Worm (Caenorhabditis elegans): ENCODE results near the gene fcmt-1.
A peak's percentile ranks its signal among the peaks of the same experiment; 100 is the strongest.

fcmt-1 gene

DNA sequence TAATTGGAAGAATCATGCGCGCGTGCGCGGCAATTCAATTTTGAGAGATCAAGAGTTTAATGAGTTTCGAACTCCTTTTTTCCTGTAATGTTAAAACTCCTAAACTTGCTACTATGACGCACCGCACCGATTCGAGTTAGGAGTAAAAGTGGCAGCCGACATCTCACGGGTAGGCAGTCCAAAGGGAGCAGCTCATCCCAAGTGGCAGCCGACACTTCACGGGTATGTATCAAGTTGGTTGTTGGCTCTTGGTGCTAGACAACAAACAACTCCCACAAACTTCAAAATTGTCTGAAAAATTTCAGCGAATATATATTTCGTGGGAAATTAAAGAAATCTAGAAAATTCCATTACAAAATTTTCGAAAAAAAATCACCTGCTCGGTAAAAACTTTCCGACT, 43.8 kb upstream of the fcmt-1 start:
- TF ChIP-seq nhr-12 (tag; optimal IDR thresholded peaks at IDR 0.05) = no peak
- TF ChIP-seq snpc-4 (tag; optimal IDR thresholded peaks at IDR 0.05) = peak; percentile 79
- no peak for TF ChIP-seq lin-13 (GFP tag; optimal IDR thresholded peaks at IDR 0.05)

DNA sequence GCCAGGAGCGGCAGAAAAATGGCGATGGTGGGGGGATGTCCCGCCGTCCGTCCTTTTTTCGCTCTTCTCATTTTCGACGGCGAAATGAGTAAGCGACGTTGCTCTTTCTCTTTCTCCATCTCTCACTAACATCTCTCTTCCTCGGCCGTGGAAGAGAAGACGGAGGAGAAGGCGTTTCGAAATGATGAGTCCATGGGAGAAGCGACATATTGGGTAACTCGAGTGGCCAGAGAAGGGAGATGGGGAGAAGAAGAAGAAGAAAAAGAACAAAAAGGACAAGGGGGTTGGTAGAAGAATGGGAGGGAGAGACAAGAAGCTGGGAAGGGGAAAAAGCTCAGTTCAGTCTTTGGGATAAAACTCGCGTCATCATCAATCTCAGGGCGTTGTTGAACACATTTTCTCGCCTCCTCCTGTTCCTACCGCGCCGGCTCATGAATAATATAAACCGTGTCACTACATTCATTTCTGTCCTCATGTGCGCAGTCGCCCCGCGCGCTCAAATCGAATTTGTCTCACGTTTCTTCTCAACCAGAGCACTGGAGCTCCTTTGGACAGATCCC, 42.3 kb upstream of the fcmt-1 start:
- no peak for TF ChIP-seq nhr-23 (tag; optimal IDR thresholded peaks at IDR 0.05)
- no peak for TF ChIP-seq sma-3 (GFP tag; optimal IDR thresholded peaks at IDR 0.05)
- peak; percentile 32 for TF ChIP-seq Y55F3AM.14 (GFP tag; optimal IDR thresholded peaks at IDR 0.05)
- no peak for TF ChIP-seq ztf-1 (GFP tag; conservative IDR thresholded peaks at IDR 0.05)
- no peak for TF ChIP-seq egl-27 (tag; optimal IDR thresholded peaks at IDR 0.05)
- TF ChIP-seq mab-5 (tag; optimal IDR thresholded peaks at IDR 0.05) = no peak
- TF ChIP-seq mdl-1 (tag; optimal IDR thresholded peaks at IDR 0.05) = peak in 1 of 2 experiments; percentile 5
- TF ChIP-seq R02D3.7 (tag; optimal IDR thresholded peaks at IDR 0.05) = no peak
- no peak for TF ChIP-seq nhr-77 (tag; optimal IDR thresholded peaks at IDR 0.05)
- TF ChIP-seq lin-13 (GFP tag; optimal IDR thresholded peaks at IDR 0.05) = peak; percentile 19
- no peak for TF ChIP-seq nhr-6 (tag; optimal IDR thresholded peaks at IDR 0.05)
- TF ChIP-seq mbf-1 (tag; optimal IDR thresholded peaks at IDR 0.05) = no peak
- TF ChIP-seq ama-1 (optimal IDR thresholded peaks at IDR 0.05) = no peak
- TF ChIP-seq unc-55 (GFP tag; optimal IDR thresholded peaks at IDR 0.05) = peak; percentile 82
- no peak for TF ChIP-seq nhr-11 (tag; optimal IDR thresholded peaks at IDR 0.05)
- no peak for TF ChIP-seq nhr-10 (tag; optimal IDR thresholded peaks at IDR 0.05)
- no peak for TF ChIP-seq lin-39 (tag; optimal IDR thresholded peaks at IDR 0.05)
- no peak for TF ChIP-seq nhr-25 (tag; optimal IDR thresholded peaks at IDR 0.05)
- peak; percentile 15 for TF ChIP-seq fos-1 (tag; optimal IDR thresholded peaks at IDR 0.05)
- no peak for TF ChIP-seq skn-1 (tag; optimal IDR thresholded peaks at IDR 0.05)
- TF ChIP-seq ZK546.5 (tag; optimal IDR thresholded peaks at IDR 0.05) = no peak
- TF ChIP-seq blmp-1 (tag; optimal IDR thresholded peaks at IDR 0.05; ENCODE audit: insufficient read depth) = no peak
- TF ChIP-seq nhr-129 (tag; optimal IDR thresholded peaks at IDR 0.05) = peak; percentile 80
- no peak for TF ChIP-seq dmd-4 (tag; optimal IDR thresholded peaks at IDR 0.05)
- TF ChIP-seq lin-11 (tag; optimal IDR thresholded peaks at IDR 0.05) = peak; percentile 33
- TF ChIP-seq elt-3 (tag; optimal IDR thresholded peaks at IDR 0.05) = no peak
- no peak for TF ChIP-seq ztf-4 (tag; optimal IDR thresholded peaks at IDR 0.05)
- peak; percentile 84 for TF ChIP-seq zag-1 (tag; optimal IDR thresholded peaks at IDR 0.05)
- no peak for TF ChIP-seq crh-2 (tag; optimal IDR thresholded peaks at IDR 0.05)
- TF ChIP-seq F13H6.1 (tag; optimal IDR thresholded peaks at IDR 0.05) = no peak
- TF ChIP-seq unc-62 (GFP tag; optimal IDR thresholded peaks at IDR 0.05) = no peak
- TF ChIP-seq C34F6.9 (tag; optimal IDR thresholded peaks at IDR 0.05) = peak; percentile 69
- TF ChIP-seq snpc-4 (tag; optimal IDR thresholded peaks at IDR 0.05) = no peak
- TF ChIP-seq ztf-11 (tag; optimal IDR thresholded peaks at IDR 0.05) = no peak
- no peak for TF ChIP-seq nhr-12 (tag; optimal IDR thresholded peaks at IDR 0.05)
- no peak for TF ChIP-seq ceh-16 (tag; optimal IDR thresholded peaks at IDR 0.05)
- TF ChIP-seq sma-9 (GFP tag; optimal IDR thresholded peaks at IDR 0.05) = no peak
- TF ChIP-seq sma-9 (tag; optimal IDR thresholded peaks at IDR 0.05) = no peak
- no peak for TF ChIP-seq unc-39 (tag; optimal IDR thresholded peaks at IDR 0.05)
- TF ChIP-seq lsy-2 (tag; optimal IDR thresholded peaks at IDR 0.05) = peak in 1 of 2 experiments; percentile 60
- no peak for TF ChIP-seq aly-2 (tag; optimal IDR thresholded peaks at IDR 0.05)
- no peak for TF ChIP-seq nhr-237 (tag; optimal IDR thresholded peaks at IDR 0.05)
- no peak for TF ChIP-seq peb-1 (tag; optimal IDR thresholded peaks at IDR 0.05)
- TF ChIP-seq gmeb-1 (tag; optimal IDR thresholded peaks at IDR 0.05) = no peak
- TF ChIP-seq sem-4 (tag; optimal IDR thresholded peaks at IDR 0.05) = peak; percentile 41
- no peak for TF ChIP-seq nhr-21 (tag; optimal IDR thresholded peaks at IDR 0.05)
- no peak for TF ChIP-seq elt-1 (tag; optimal IDR thresholded peaks at IDR 0.05)
- no peak for TF ChIP-seq ceh-82 (tag; optimal IDR thresholded peaks at IDR 0.05)
- TF ChIP-seq alr-1 (tag; optimal IDR thresholded peaks at IDR 0.05) = no peak
